Fruit fly (Drosophila melanogaster) whole organism, embryonic: ENCODE results near the gene Drsl2.

Source experiments
- Ada2b ChIP-seq: fragments of 200-800 bp; sonication (Bioruptor generic); IDR thresholded peaks from 2 replicates; pipeline ENCODE4 v1.3.6; 2022; ENCODE audit warnings: missing biosample characterization, missing genetic modification characterization
- Atf-2 ChIP-seq: fragments of 200-800 bp; sonication (Bioruptor generic); optimal IDR thresholded peaks from 2 replicates; lab custom pipeline; 2016; ENCODE audit warnings: missing biosample characterization, missing genetic modification characterization
- Awh ChIP-seq: fragments of 200-800 bp; sonication (Bioruptor generic); IDR thresholded peaks from 2 replicates; pipeline ENCODE4, ENCODE4 v1.3.6; 2022; ENCODE audit warnings: missing biosample characterization, missing genetic modification characterization
- Blimp-1 ChIP-seq: fragments of 200-800 bp; sonication (Bioruptor generic); optimal IDR thresholded peaks from 3 replicates; lab custom pipeline; 2018; ENCODE audit warnings: missing biosample characterization, missing genetic modification characterization, mild to moderate bottlenecking, moderate library complexity, missing genetic modification reagents
- BtbVII ChIP-seq: fragments of 200-800 bp; sonication (Bioruptor generic); optimal IDR thresholded peaks from 3 replicates; lab custom pipeline; 2017; ENCODE audit warnings: missing biosample characterization, mild to moderate bottlenecking, missing genetic modification characterization
- Bteb2 ChIP-seq: fragments of 200-800 bp; sonication (Bioruptor generic); optimal IDR thresholded peaks from 2 replicates; lab custom pipeline; 2016; ENCODE audit warnings: missing biosample characterization, missing genetic modification characterization
- CG10565 ChIP-seq: fragments of 200-800 bp; sonication (Bioruptor generic); optimal IDR thresholded peaks from 3 replicates; lab custom pipeline; 2016; ENCODE audit warnings: missing biosample characterization, mild to moderate bottlenecking, missing genetic modification characterization
- CG11723 ChIP-seq: fragments of 200-800 bp; sonication (Bioruptor generic); optimal IDR thresholded peaks from 2 replicates; lab custom pipeline; 2017; ENCODE audit warnings: missing biosample characterization, mild to moderate bottlenecking, missing genetic modification characterization
- CG13894 ChIP-seq: fragments of 200-800 bp; sonication (Bioruptor generic); optimal IDR thresholded peaks from 3 replicates; lab custom pipeline; 2018; ENCODE audit warnings: missing biosample characterization, mild to moderate bottlenecking, missing genetic modification characterization, moderate library complexity
- CG1529 ChIP-seq: fragments of 200-800 bp; sonication (Bioruptor generic); optimal IDR thresholded peaks from 3 replicates; lab custom pipeline; 2018; ENCODE audit warnings: missing biosample characterization, missing genetic modification characterization
- CG2199 ChIP-seq: fragments of 200-800 bp; sonication (Bioruptor generic); IDR thresholded peaks from 3 replicates; pipeline ENCODE4 v1.3.6; 2022; ENCODE audit warnings: missing biosample characterization, missing genetic modification characterization
- CG2875 ChIP-seq: fragments of 200-800 bp; sonication (Bioruptor generic); optimal IDR thresholded peaks from 2 replicates; lab custom pipeline; 2017; ENCODE audit warnings: missing biosample characterization, mild to moderate bottlenecking, missing genetic modification characterization, missing genetic modification reagents
- CG30403 ChIP-seq: fragments of 200-800 bp; sonication (Bioruptor generic); optimal IDR thresholded peaks from 3 replicates; lab custom pipeline; 2016; ENCODE audit warnings: missing biosample characterization, missing genetic modification characterization
- CG3163 ChIP-seq: fragments of 200-800 bp; sonication (Bioruptor generic); optimal IDR thresholded peaks from 3 replicates; lab custom pipeline; 2016; ENCODE audit warnings: missing biosample characterization, missing genetic modification characterization
- CG3847 ChIP-seq: fragments of 200-800 bp; sonication (Bioruptor generic); IDR thresholded peaks from 2 replicates; pipeline ENCODE4 v1.3.6; 2022; ENCODE audit warnings: missing biosample characterization, missing genetic modification characterization
- CG4424 ChIP-seq: fragments of 200-800 bp; sonication (Bioruptor generic); optimal IDR thresholded peaks from 3 replicates; lab custom pipeline; 2016; ENCODE audit warnings: missing biosample characterization, missing genetic modification characterization
- CG4820 ChIP-seq: fragments of 200-800 bp; sonication (Bioruptor generic); optimal IDR thresholded peaks from 3 replicates; lab custom pipeline; 2016; ENCODE audit warnings: missing biosample characterization, missing genetic modification characterization
- CG6854 ChIP-seq: fragments of 200-800 bp; sonication (Bioruptor generic); optimal IDR thresholded peaks from 3 replicates; lab custom pipeline; 2017; ENCODE audit warnings: missing biosample characterization, mild to moderate bottlenecking, missing genetic modification characterization
- CG8478 ChIP-seq: fragments of >200 bp; optimal IDR thresholded peaks from 2 replicates; lab custom pipeline; 2018
- CG9437 ChIP-seq: fragments of 200-800 bp; sonication (Bioruptor generic); optimal IDR thresholded peaks from 2 replicates; lab custom pipeline; 2018; ENCODE audit warnings: missing biosample characterization, mild to moderate bottlenecking, missing genetic modification characterization
- CHES-1-like ChIP-seq: fragments of 200-800 bp; sonication (Bioruptor generic); optimal IDR thresholded peaks from 2 replicates; lab custom pipeline; 2016; ENCODE audit warnings: missing biosample characterization, missing genetic modification characterization
- CTCF ChIP-seq: fragments of 200-800 bp; sonication (Bioruptor generic); optimal IDR thresholded peaks from 2 replicates; lab custom pipeline; 2017; ENCODE audit warnings: missing biosample characterization, mild to moderate bottlenecking, missing genetic modification characterization, moderate library complexity
- Deaf1 ChIP-seq: fragments of 200-800 bp; optimal IDR thresholded peaks from 3 replicates; lab custom pipeline; 2019; ENCODE audit warnings: missing biosample characterization, mild to moderate bottlenecking, missing genetic modification characterization, moderate library complexity
- Ets65A ChIP-seq: fragments of 200-800 bp; sonication (Bioruptor generic); peaks from one replicate; lab custom pipeline; 2016; ENCODE audit warnings: missing biosample characterization, missing genetic modification characterization
- H15 ChIP-seq: fragments of 200-800 bp; sonication (Bioruptor generic); IDR thresholded peaks from 3 replicates; pipeline ENCODE4 v1.3.6; 2022; ENCODE audit warnings: missing biosample characterization, missing genetic modification characterization
- H2.0 ChIP-seq: fragments of 200-800 bp; sonication (Bioruptor generic); IDR thresholded peaks from 2 replicates; pipeline ENCODE4 v1.3.6; 2022; ENCODE audit warnings: missing biosample characterization, missing genetic modification characterization
- Meics ChIP-seq: fragments of 200-800 bp; sonication (Bioruptor generic); optimal IDR thresholded peaks from 2 replicates; lab custom pipeline; 2017; ENCODE audit warnings: missing biosample characterization, mild to moderate bottlenecking, missing genetic modification characterization
- NC2β ChIP-seq: fragments of 200-800 bp; sonication (Bioruptor generic); optimal IDR thresholded peaks from 2 replicates; lab custom pipeline; 2016; ENCODE audit warnings: missing biosample characterization, missing genetic modification characterization
- Side ChIP-seq: fragments of 200-800 bp; sonication (Bioruptor generic); optimal IDR thresholded peaks from 2 replicates; lab custom pipeline; 2016; ENCODE audit warnings: missing biosample characterization, missing genetic modification characterization
- Six4 ChIP-seq: fragments of 200-800 bp; sonication (Bioruptor generic); optimal IDR thresholded peaks from 2 replicates; lab custom pipeline; 2016; ENCODE audit warnings: missing biosample characterization, missing genetic modification characterization
- Sox102F ChIP-seq: fragments of 200-800 bp; sonication (Bioruptor generic); optimal IDR thresholded peaks from 2 replicates; lab custom pipeline; 2018; ENCODE audit warnings: missing biosample characterization, mild to moderate bottlenecking, missing genetic modification characterization, moderate library complexity
- Spps ChIP-seq: fragments of 200-800 bp; sonication (Bioruptor generic); optimal IDR thresholded peaks from 2 replicates; lab custom pipeline; 2018; ENCODE audit warnings: missing biosample characterization, mild to moderate bottlenecking, missing genetic modification characterization
- TFAM ChIP-seq: fragments of 200-800 bp; sonication (Bioruptor generic); optimal IDR thresholded peaks from 2 replicates; lab custom pipeline; 2017; ENCODE audit warnings: missing biosample characterization, missing genetic modification characterization, inconsistent platforms
- bab2 ChIP-seq: fragments of 200-800 bp; sonication (Bioruptor generic); optimal IDR thresholded peaks from 2 replicates; lab custom pipeline; 2016; ENCODE audit warnings: missing biosample characterization, missing genetic modification characterization
- chif ChIP-seq, 2 experiments: fragments of 200-800 bp; sonication (Bioruptor generic); optimal IDR thresholded peaks; 3 replicates each; lab custom pipeline; 2016; ENCODE audit warnings: missing biosample characterization in 2 of 2, missing genetic modification characterization in 2 of 2
- chm ChIP-seq: fragments of 200-800 bp; sonication (Bioruptor generic); IDR thresholded peaks from 2 replicates; pipeline ENCODE4 v1.3.6; 2022; ENCODE audit warnings: missing biosample characterization, missing genetic modification characterization
- dimm ChIP-seq: fragments of 200-800 bp; sonication (Bioruptor generic); IDR thresholded peaks from 2 replicates; pipeline ENCODE4 v1.3.6; 2022; ENCODE audit warnings: missing biosample characterization, missing genetic modification characterization
- dmrt99B ChIP-seq: fragments of 200-800 bp; sonication (Bioruptor generic); optimal IDR thresholded peaks from 2 replicates; lab custom pipeline; 2018; ENCODE audit warnings: missing biosample characterization, mild to moderate bottlenecking, missing genetic modification characterization, moderate library complexity
- dpn ChIP-seq, 2 experiments: fragments of 200-800 bp; sonication (Bioruptor generic); optimal IDR thresholded peaks; 3 replicates each; lab custom pipeline; 2016; ENCODE audit warnings: missing biosample characterization in 2 of 2, missing genetic modification characterization in 2 of 2
- en ChIP-seq: fragments of 200-800 bp; sonication (Bioruptor generic); optimal IDR thresholded peaks from 2 replicates; lab custom pipeline; 2016; ENCODE audit warnings: missing biosample characterization, missing genetic modification characterization
- eyg ChIP-seq: fragments of 200-800 bp; sonication (Bioruptor generic); optimal IDR thresholded peaks from 3 replicates; lab custom pipeline; 2016; ENCODE audit warnings: missing biosample characterization, missing genetic modification characterization
- hth ChIP-seq: fragments of >200 bp; optimal IDR thresholded peaks from 2 replicates; lab custom pipeline; 2017; ENCODE audit warnings: inconsistent platforms
- lbe ChIP-seq: fragments of 200-800 bp; sonication (Bioruptor generic); optimal IDR thresholded peaks from 2 replicates; lab custom pipeline; 2016; ENCODE audit warnings: missing biosample characterization, mild to moderate bottlenecking, missing genetic modification characterization
- luna ChIP-seq: fragments of 200-800 bp; sonication (Bioruptor generic); optimal IDR thresholded peaks from 2 replicates; lab custom pipeline; 2016; ENCODE audit warnings: missing biosample characterization, missing genetic modification characterization
- odd ChIP-seq: fragments of 200-800 bp; sonication (Bioruptor generic); optimal IDR thresholded peaks from 2 replicates; lab custom pipeline; 2017; ENCODE audit warnings: missing biosample characterization, mild to moderate bottlenecking, missing genetic modification characterization
- scrt ChIP-seq: fragments of 200-800 bp; sonication (Bioruptor generic); optimal IDR thresholded peaks from 2 replicates; lab custom pipeline; 2018; ENCODE audit warnings: missing biosample characterization, mild to moderate bottlenecking, missing genetic modification characterization, moderate library complexity
- slou ChIP-seq: fragments of 200-800 bp; sonication (Bioruptor generic); optimal IDR thresholded peaks from 3 replicates; lab custom pipeline; 2016; ENCODE audit warnings: missing biosample characterization, missing genetic modification characterization
- stwl ChIP-seq: fragments of 200-800 bp; sonication (Bioruptor generic); optimal IDR thresholded peaks from 3 replicates; lab custom pipeline; 2018; ENCODE audit warnings: missing biosample characterization, mild to moderate bottlenecking, missing genetic modification characterization, moderate library complexity
- tap ChIP-seq: fragments of 200-800 bp; optimal IDR thresholded peaks from 3 replicates; lab custom pipeline; 2019; ENCODE audit warnings: missing biosample characterization, mild to moderate bottlenecking, missing genetic modification characterization, moderate library complexity
- trem ChIP-seq: fragments of 200-800 bp; optimal IDR thresholded peaks from 3 replicates; lab custom pipeline; 2019; ENCODE audit warnings: missing biosample characterization, mild to moderate bottlenecking, missing genetic modification characterization, moderate library complexity
- tup ChIP-seq: fragments of 200-800 bp; sonication (Bioruptor generic); optimal IDR thresholded peaks from 2 replicates; lab custom pipeline; 2016; ENCODE audit warnings: missing biosample characterization, mild to moderate bottlenecking, missing genetic modification characterization, moderate library complexity
- usp ChIP-seq: fragments of >200 bp; optimal IDR thresholded peaks from 2 replicates; lab custom pipeline; 2017; ENCODE audit warnings: missing biosample characterization, missing genetic modification characterization
- yki ChIP-seq: fragments of >200 bp; optimal IDR thresholded peaks from 3 replicates; lab custom pipeline; 2018
- zen ChIP-seq: fragments of 200-800 bp; sonication (Bioruptor generic); optimal IDR thresholded peaks from 3 replicates; lab custom pipeline; 2018; ENCODE audit warnings: missing biosample characterization, mild to moderate bottlenecking, missing genetic modification characterization, moderate library complexity

The Drsl2 gene

dm6 chr3L:3300345-3300744, 13.8 kb upstream of the Drsl2 start (continued):
- no peak for TF ChIP-seq slou
- peak; percentile 75; the same call in 1 of the 2 replicates for TF ChIP-seq chm (GFP tag; lab: Robert Waterston, UW)
- TF ChIP-seq en (GFP tag; lab: Kevin White, UChicago), result peak; percentile 40
- TF ChIP-seq eyg (GFP tag; lab: Kevin White, UChicago), result peak; percentile 27
- peak; percentile 60 for TF ChIP-seq Ets65A
- TF ChIP-seq CG11723 (GFP tag; lab: Kevin White, UChicago), result no peak
- no peak for TF ChIP-seq CTCF (GFP tag; lab: Kevin White, UChicago)
- TF ChIP-seq luna (GFP tag; lab: Kevin White, UChicago), result no peak
- peak; percentile 37 for TF ChIP-seq CG9437 (GFP tag; lab: Kevin White, UChicago)
- TF ChIP-seq TFAM (GFP tag; lab: Kevin White, UChicago), result no peak
- no peak for TF ChIP-seq Side
- TF ChIP-seq Atf-2 (GFP tag; lab: Kevin White, UChicago), result no peak
- TF ChIP-seq Six4 (GFP tag; lab: Kevin White, UChicago), result peak; percentile 38
- no peak for TF ChIP-seq yki (lab: Kevin White, UChicago)
- TF ChIP-seq Meics, result no peak
- no peak for TF ChIP-seq CG3163 (GFP tag; lab: Kevin White, UChicago)
- TF ChIP-seq CG4820, result peak; percentile 62
- TF ChIP-seq Awh (GFP tag; lab: Robert Waterston, UW), result peak; percentile 76
- peak; percentile 23 for TF ChIP-seq scrt (GFP tag; lab: Kevin White, UChicago)
- TF ChIP-seq Sox102F (GFP tag; lab: Kevin White, UChicago), result peak; percentile 67
- peak; percentile 50 for TF ChIP-seq CG2875 (GFP tag; lab: Kevin White, UChicago)
- peak; percentile 78 for TF ChIP-seq Blimp-1 (GFP tag; lab: Kevin White, UChicago)
- no peak for TF ChIP-seq tup (GFP tag; lab: Kevin White, UChicago)
- TF ChIP-seq CHES-1-like (GFP tag; lab: Kevin White, UChicago), result no peak
- TF ChIP-seq dpn (GFP tag; optimal IDR thresholded peaks at IDR 0.05; lab: Kevin White, UChicago), result peak; percentile 20 to 58
- TF ChIP-seq CG10565, result no peak
- TF ChIP-seq CG4424 (GFP tag; lab: Kevin White, UChicago), result peak; percentile 66
- TF ChIP-seq zen (tag; lab: Kevin White, UChicago), result peak; percentile 10
- no peak for TF ChIP-seq usp (GFP tag; lab: Kevin White, UChicago)
- peak; percentile 17 for TF ChIP-seq CG6854 (GFP tag; lab: Kevin White, UChicago)
- TF ChIP-seq Bteb2, result no peak
- peak; percentile 46 for TF ChIP-seq BtbVII (GFP tag; lab: Kevin White, UChicago)
- peak; percentile 55 for TF ChIP-seq CG30403 (GFP tag; lab: Kevin White, UChicago)
- no peak for TF ChIP-seq dimm (GFP tag; lab: Robert Waterston, UW)
- TF ChIP-seq dmrt99B (tag; lab: Kevin White, UChicago), result peak; percentile 83
- TF ChIP-seq chif (GFP tag; optimal IDR thresholded peaks at IDR 0.05; lab: Kevin White, UChicago), result peak; percentile 37 to 40
- peak; percentile 70 for TF ChIP-seq Spps (tag; lab: Kevin White, UChicago)
- TF ChIP-seq hth (lab: Kevin White, UChicago), result no peak
- TF ChIP-seq CG1529, result peak; percentile 28
- peak; percentile 75 for TF ChIP-seq bab2
- peak; percentile 50 for TF ChIP-seq tap (tag; lab: Kevin White, UChicago)
- TF ChIP-seq lbe (GFP tag; lab: Kevin White, UChicago), result no peak
- peak; percentile 19 for TF ChIP-seq trem (tag; lab: Kevin White, UChicago)
- TF ChIP-seq Deaf1 (tag; lab: Kevin White, UChicago), result no peak
- peak; percentile 73 for TF ChIP-seq Ada2b
- peak; percentile 70; the same call in 1 of the 3 replicates for TF ChIP-seq H15 (GFP tag; lab: Robert Waterston, UW)
- TF ChIP-seq H2.0 (GFP tag; lab: Robert Waterston, UW), result peak; percentile 71
- no peak for TF ChIP-seq stwl (tag; lab: Kevin White, UChicago)
- TF ChIP-seq CG13894 (tag; lab: Kevin White, UChicago), result no peak
- TF ChIP-seq odd (GFP tag; lab: Kevin White, UChicago), result no peak
- TF ChIP-seq CG8478 (lab: Kevin White, UChicago), result no peak
- TF ChIP-seq CG3847 (GFP tag; lab: Robert Waterston, UW), result peak; percentile 50
- TF ChIP-seq CG2199 (GFP tag; lab: Robert Waterston, UW), result peak; percentile 69; the same call in 1 of the 3 replicates
- TF ChIP-seq NC2β (GFP tag; lab: Kevin White, UChicago), result no peak
